Worm (Caenorhabditis elegans) whole organism, early embryonic: Measurements from ENCODE around the gene D1054.10.

Experiments
- B0310.2 ChIP-seq: sonication (generic microtip); optimal IDR thresholded peaks from 2 replicates; lab custom pipeline; 2016; ENCODE audit warnings: mild to moderate bottlenecking, missing genetic modification characterization, missing compliant biosample characterization
- F13C5.2 ChIP-seq: sonication (generic microtip); optimal IDR thresholded peaks from 2 replicates; lab custom pipeline; 2017; ENCODE audit warnings: mild to moderate bottlenecking, missing genetic modification characterization, inconsistent platforms, missing compliant biosample characterization
- aly-1 ChIP-seq: sonication (generic microtip); optimal IDR thresholded peaks from 2 replicates; lab custom pipeline; 2016; ENCODE audit warnings: missing genetic modification characterization, missing compliant biosample characterization
- ama-1 ChIP-seq: fragments of 150-350 bp; optimal IDR thresholded peaks from 2 replicates; lab custom pipeline; 2014
- ceh-13 ChIP-seq: fragments of 200-800 bp; sonication (Bioruptor generic); optimal IDR thresholded peaks from 2 replicates; lab custom pipeline; 2018; ENCODE audit warnings: mild to moderate bottlenecking, missing genetic modification characterization, missing compliant biosample characterization
- ceh-36 ChIP-seq: sonication (generic microtip); optimal IDR thresholded peaks from 2 replicates; lab custom pipeline; 2016; ENCODE audit warnings: missing genetic modification characterization, inconsistent platforms, missing compliant biosample characterization
- ets-7 ChIP-seq: sonication (generic microtip); optimal IDR thresholded peaks from 2 replicates; lab custom pipeline; 2016; ENCODE audit warnings: missing genotype, missing genetic modification characterization, missing compliant biosample characterization
- flt-1 ChIP-seq: fragments of 200-800 bp; sonication (Bioruptor generic); IDR thresholded peaks from 2 replicates; pipeline ENCODE4 v1.3.6; 2022; ENCODE audit warnings: missing genetic modification characterization, missing compliant biosample characterization
- hmbx-1 ChIP-seq: sonication (generic microtip); optimal IDR thresholded peaks from 2 replicates; lab custom pipeline; 2016; ENCODE audit warnings: mild to moderate bottlenecking, missing genetic modification characterization, missing compliant biosample characterization
- hmg-4 ChIP-seq: fragments of 200-800 bp; sonication (Bioruptor generic); optimal IDR thresholded peaks from 2 replicates; lab custom pipeline; 2018; ENCODE audit warnings: mild to moderate bottlenecking, missing genetic modification characterization, missing compliant biosample characterization
- hnd-1 ChIP-seq: sonication (generic microtip); optimal IDR thresholded peaks from 2 replicates; lab custom pipeline; 2016; ENCODE audit warnings: missing genetic modification characterization, missing compliant biosample characterization
- pes-1 ChIP-seq: fragments of 200-800 bp; sonication (Bioruptor generic); IDR thresholded peaks from 2 replicates; pipeline ENCODE4 v1.3.6; 2022; ENCODE audit warnings: missing genetic modification reagents, missing genetic modification characterization, missing compliant biosample characterization
- scrt-1 ChIP-seq: fragments of 200-800 bp; sonication (Bioruptor generic); IDR thresholded peaks from 2 replicates; pipeline ENCODE4 v1.3.6; 2022; ENCODE audit warnings: missing genetic modification characterization, missing compliant biosample characterization
- sea-1 ChIP-seq: fragments of 200-800 bp; sonication (Bioruptor generic); conservative IDR thresholded peaks from 2 replicates; pipeline ENCODE4 v1.3.6; 2022; ENCODE audit warnings: missing genetic modification characterization, missing compliant biosample characterization
- tbx-11 ChIP-seq: fragments of 200-800 bp; sonication (Bioruptor generic); IDR thresholded peaks from 2 replicates; pipeline ENCODE4 v1.3.6; 2022; ENCODE audit warnings: missing genetic modification characterization, missing compliant biosample characterization
- tbx-37 ChIP-seq: fragments of 200-800 bp; sonication (Bioruptor generic); conservative IDR thresholded peaks from 2 replicates; pipeline ENCODE4 v1.3.6; 2022; ENCODE audit warnings: missing genetic modification reagents, missing genetic modification characterization, missing compliant biosample characterization
- tra-4 ChIP-seq: sonication (generic microtip); optimal IDR thresholded peaks from 2 replicates; lab custom pipeline; 2017; ENCODE audit warnings: missing genetic modification characterization, missing compliant biosample characterization

D1054.10 gene

DNA sequence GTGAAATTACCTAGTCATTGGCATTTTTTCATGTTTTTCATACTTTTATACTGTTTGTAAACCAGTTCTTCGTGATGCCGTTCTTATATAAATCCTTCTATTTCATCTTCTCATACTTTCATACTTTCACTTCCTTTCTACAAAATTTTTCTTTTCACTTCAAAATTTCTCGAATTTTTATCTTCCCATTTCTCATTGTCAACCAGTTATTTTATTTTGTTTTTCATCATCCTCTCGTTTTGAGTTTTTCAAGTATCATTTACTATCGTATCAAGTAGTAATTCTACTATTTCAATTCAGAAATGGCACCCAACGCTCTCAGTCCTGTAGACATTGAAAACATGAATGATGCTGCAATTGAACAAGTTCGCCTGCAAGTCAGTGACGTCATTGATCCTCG, 34.0 kb downstream of the D1054.10 start, which contains the start of gene F28H7.8:
F28H7.8 (plus strand) TSS at position 301 of the 400 bp plus-strand sequence.
- TF ChIP-seq scrt-1 (GFP tag; lab: Robert Waterston, UW): no peak
- no peak for TF ChIP-seq tbx-11 (GFP tag; lab: Robert Waterston, UW)
- TF ChIP-seq hmbx-1 (tag; lab: Kevin White, UChicago): no peak
- no peak for TF ChIP-seq F13C5.2 (tag; lab: Kevin White, UChicago)
- TF ChIP-seq hnd-1 (tag; lab: Kevin White, UChicago): no peak
- TF ChIP-seq hmg-4 (GFP tag; lab: Kevin White, UChicago): no peak
- no peak for TF ChIP-seq tbx-37 (GFP tag; lab: Robert Waterston, UW)
- TF ChIP-seq aly-1 (tag; lab: Kevin White, UChicago): no peak
- TF ChIP-seq B0310.2 (tag; lab: Kevin White, UChicago): no peak
- TF ChIP-seq sea-1 (GFP tag; lab: Robert Waterston, UW): no peak
- no peak for TF ChIP-seq tra-4 (tag; lab: Kevin White, UChicago)
- no peak for TF ChIP-seq ama-1 (lab: Kevin White, UChicago)
- no peak for TF ChIP-seq pes-1
- no peak for TF ChIP-seq ceh-13
- no peak for TF ChIP-seq ceh-36 (tag; lab: Kevin White, UChicago)
- TF ChIP-seq ets-7: no peak
- TF ChIP-seq flt-1: no peak

DNA sequence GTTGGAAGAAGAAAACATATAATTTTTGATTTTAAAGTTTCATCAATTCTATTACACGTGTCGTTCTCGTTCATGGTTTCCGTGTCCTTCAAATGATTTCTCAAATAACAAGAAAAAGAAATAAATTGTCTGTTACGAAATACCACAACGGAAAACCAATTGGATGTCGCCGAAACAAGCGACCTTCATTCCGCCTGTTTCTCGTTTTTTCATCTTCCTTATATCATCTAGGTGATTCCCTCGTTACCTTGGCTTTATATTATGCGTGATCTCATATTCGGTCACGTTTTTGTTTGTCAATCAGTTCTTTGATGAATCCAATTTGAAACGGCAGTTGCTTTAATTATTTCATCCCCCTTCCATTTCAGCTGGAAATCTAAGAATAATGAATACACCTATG, 35.5 kb downstream of the D1054.10 start:
- TF ChIP-seq tbx-11 (GFP tag; lab: Robert Waterston, UW) (no peak), hnd-1 (tag; lab: Kevin White, UChicago) (no peak), tra-4 (tag; lab: Kevin White, UChicago) (no peak), ets-7 (no peak), pes-1 (no peak), B0310.2 (tag; lab: Kevin White, UChicago) (no peak), sea-1 (GFP tag; lab: Robert Waterston, UW) (no peak), hmg-4 (GFP tag; lab: Kevin White, UChicago) (no peak), ama-1 (lab: Kevin White, UChicago) (no peak), ceh-36 (tag; lab: Kevin White, UChicago) (no peak), flt-1 (no peak), hmbx-1 (tag; lab: Kevin White, UChicago) (no peak), F13C5.2 (tag; lab: Kevin White, UChicago) (no peak), ceh-13 (no peak)

DNA sequence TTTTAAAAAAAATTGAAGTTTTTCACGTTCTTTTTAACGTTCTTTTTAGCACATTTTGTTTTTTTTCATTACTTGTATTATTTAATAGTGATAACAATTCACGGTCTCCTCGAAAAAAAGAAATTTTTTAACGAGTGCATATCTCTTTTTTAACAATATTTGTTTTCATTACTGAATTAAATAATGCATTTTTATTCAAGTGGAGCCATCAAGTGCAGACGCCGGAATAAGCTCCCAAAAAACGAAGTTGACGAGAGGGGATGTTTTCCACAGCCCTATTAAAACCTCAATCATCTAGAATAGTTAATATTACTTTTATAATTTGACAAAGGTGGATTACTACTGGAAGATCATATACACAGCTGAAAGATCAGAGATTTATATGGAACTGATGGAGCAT, 36.0 kb downstream of the D1054.10 start, which contains the start of gene irld-6:
irld-6 (minus strand) TSS at position 101 of the 400 bp plus-strand sequence.
- TF ChIP-seq tra-4 (tag; lab: Kevin White, UChicago) (no peak), F13C5.2 (tag; lab: Kevin White, UChicago) (no peak), hmg-4 (GFP tag; lab: Kevin White, UChicago) (no peak), pes-1 (no peak), ceh-13 (no peak), hnd-1 (tag; lab: Kevin White, UChicago) (no peak), B0310.2 (tag; lab: Kevin White, UChicago) (no peak), tbx-11 (GFP tag; lab: Robert Waterston, UW) (no peak), ceh-36 (tag; lab: Kevin White, UChicago) (no peak), ets-7 (no peak), flt-1 (no peak), aly-1 (tag; lab: Kevin White, UChicago) (no peak), hmbx-1 (tag; lab: Kevin White, UChicago) (no peak), tbx-37 (GFP tag; lab: Robert Waterston, UW) (no peak), sea-1 (GFP tag; lab: Robert Waterston, UW) (no peak), scrt-1 (GFP tag; lab: Robert Waterston, UW) (no peak)

DNA sequence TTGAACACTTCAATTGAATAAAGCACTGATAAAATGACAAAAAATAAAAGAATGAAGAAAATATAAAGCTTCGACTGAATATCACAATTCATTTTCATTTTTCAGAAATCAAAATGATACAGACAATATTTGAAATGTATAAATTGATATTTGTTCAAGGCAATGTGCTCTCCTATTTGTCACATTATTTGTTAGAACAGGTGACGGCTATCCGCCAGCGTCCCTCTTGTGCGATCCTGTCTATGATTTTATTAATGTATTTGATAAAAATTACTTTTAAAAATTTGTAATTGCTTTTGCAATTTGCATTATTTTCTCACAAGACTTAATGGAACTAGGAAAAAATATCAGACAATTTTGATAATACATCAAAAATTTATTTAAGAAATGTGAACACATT, 38.6 kb downstream of the D1054.10 start, which contains the start of gene F28H7.7:
F28H7.7 (minus strand) TSS at position 101 of the 400 bp plus-strand sequence.
- no peak for TF ChIP-seq aly-1 (tag; lab: Kevin White, UChicago)
- no peak for TF ChIP-seq ama-1 (lab: Kevin White, UChicago)
- TF ChIP-seq sea-1 (GFP tag; lab: Robert Waterston, UW): no peak
- TF ChIP-seq tbx-11 (GFP tag; lab: Robert Waterston, UW): no peak
- TF ChIP-seq hmg-4 (GFP tag; lab: Kevin White, UChicago): no peak
- TF ChIP-seq hmbx-1 (tag; lab: Kevin White, UChicago): no peak
- TF ChIP-seq B0310.2 (tag; lab: Kevin White, UChicago): no peak
- no peak for TF ChIP-seq scrt-1 (GFP tag; lab: Robert Waterston, UW)
- TF ChIP-seq ceh-13: no peak
- TF ChIP-seq tbx-37 (GFP tag; lab: Robert Waterston, UW): no peak
- no peak for TF ChIP-seq flt-1
- TF ChIP-seq ceh-36 (tag; lab: Kevin White, UChicago): no peak
- no peak for TF ChIP-seq tra-4 (tag; lab: Kevin White, UChicago)
- no peak for TF ChIP-seq F13C5.2 (tag; lab: Kevin White, UChicago)
- TF ChIP-seq ets-7: no peak
- TF ChIP-seq hnd-1 (tag; lab: Kevin White, UChicago): no peak

DNA sequence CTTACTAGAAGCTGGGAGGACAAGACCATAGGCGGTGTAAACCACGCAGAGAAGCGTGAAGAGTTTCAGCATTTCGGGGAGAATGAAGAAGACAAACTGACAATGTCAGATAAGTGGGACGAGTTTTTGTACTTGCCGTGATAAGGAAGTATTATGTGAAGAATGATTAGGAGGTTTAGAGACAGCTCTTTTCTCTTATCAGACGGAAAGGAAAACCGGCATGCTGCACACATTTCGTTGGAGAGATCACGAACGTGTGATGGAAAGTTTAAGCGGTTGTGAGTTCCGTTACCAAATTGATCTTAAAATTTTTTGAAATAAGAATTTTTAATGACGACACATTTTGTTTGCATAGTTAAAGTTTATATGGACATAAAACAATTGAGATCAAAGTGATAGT, 42.0 kb downstream of the D1054.10 start, which contains the start of gene F28H7.3:
F28H7.3 (minus strand) TSS at position 159 of the 400 bp plus-strand sequence.
- TF ChIP-seq flt-1: no peak
- no peak for TF ChIP-seq aly-1 (tag; lab: Kevin White, UChicago)
- no peak for TF ChIP-seq scrt-1 (GFP tag; lab: Robert Waterston, UW)
- TF ChIP-seq hmg-4 (GFP tag; lab: Kevin White, UChicago): no peak
- no peak for TF ChIP-seq B0310.2 (tag; lab: Kevin White, UChicago)
- TF ChIP-seq ama-1 (lab: Kevin White, UChicago): no peak
- TF ChIP-seq hnd-1 (tag; lab: Kevin White, UChicago): no peak

DNA sequence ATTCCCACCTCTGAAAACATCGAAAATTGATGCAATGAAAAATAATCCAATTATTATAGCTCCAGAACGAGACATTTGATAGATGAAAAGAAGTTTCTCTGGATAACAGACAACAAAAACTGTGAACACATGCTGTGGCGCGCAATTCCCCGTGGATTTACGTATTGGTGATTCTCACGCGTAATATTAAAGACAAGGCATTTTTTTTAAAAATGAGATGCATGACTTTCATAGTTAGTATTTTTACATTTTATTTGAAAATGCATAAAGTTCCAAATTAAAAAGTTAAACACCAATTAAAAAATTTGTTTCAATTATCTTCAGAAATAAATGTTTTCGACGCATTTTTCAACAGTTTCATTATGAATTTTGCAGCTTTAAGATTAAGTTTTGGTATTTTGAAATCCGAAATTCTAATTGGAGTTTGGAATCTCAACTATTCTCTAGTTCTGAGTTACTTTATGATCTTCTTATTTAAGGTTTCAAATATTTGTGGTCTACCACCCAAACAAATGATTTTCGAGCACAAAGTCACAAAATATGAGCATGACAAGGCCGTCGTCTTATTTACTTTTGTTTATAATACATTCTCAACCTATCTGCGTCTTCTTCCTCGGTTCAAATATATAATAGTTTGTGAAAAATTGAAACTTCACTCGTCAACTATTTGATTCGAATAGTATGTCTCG, 45.3 kb downstream of the D1054.10 start, which contains the start of the genes selt-1.2 and F28H7.2:
selt-1.2 (minus strand) TSS at position 101 of the 689 bp plus-strand sequence.
F28H7.2 (plus strand) TSS at position 639 of the 689 bp plus-strand sequence.
- TF ChIP-seq ets-7: no peak
- TF ChIP-seq F13C5.2 (tag; lab: Kevin White, UChicago): no peak
- TF ChIP-seq flt-1: no peak
